Worm (Caenorhabditis elegans) whole organism, L4 larva: Measurements from ENCODE around the gene prk-1.
A peak's percentile ranks its signal among the peaks of the same experiment; 100 is the strongest.

Experiments
- D1046.2 ChIP-seq: fragments of 200-800 bp; sonication (Bioruptor generic); IDR thresholded peaks from 2 replicates; pipeline ENCODE4 v1.3.6; 2022; ENCODE audit warnings: missing genetic modification characterization, missing compliant biosample characterization
- R02D3.7 ChIP-seq: fragments of 150-350 bp; sonication (generic microtip); optimal IDR thresholded peaks from 3 replicates; lab custom pipeline; 2014; ENCODE audit warnings: missing biosample characterization, missing genetic modification characterization
- T20F7.1 ChIP-seq: fragments of 200-800 bp; sonication (Bioruptor generic); optimal IDR thresholded peaks from 2 replicates; lab custom pipeline; 2018; ENCODE audit warnings: mild to moderate bottlenecking, missing genetic modification characterization, missing compliant biosample characterization
- ZK546.5 ChIP-seq, 2 experiments: sonication (generic microtip); optimal IDR thresholded peaks; 2 replicates each; lab custom pipeline; 2017; ENCODE audit warnings: missing biosample characterization in 2 of 2, missing genetic modification characterization in 2 of 2
- aha-1 ChIP-seq: fragments of 150-350 bp; peaks from one replicate; lab custom pipeline; 2014; ENCODE audit warnings: missing biosample characterization, missing genetic modification characterization
- ceh-20 ChIP-seq: fragments of 200-800 bp; sonication (Bioruptor generic); IDR thresholded peaks from 2 replicates; pipeline ENCODE4 v1.3.6; 2022; ENCODE audit warnings: missing genetic modification reagents, missing genetic modification characterization, missing compliant biosample characterization
- daf-8 ChIP-seq: fragments of 200-800 bp; sonication (Bioruptor generic); IDR thresholded peaks from 2 replicates; pipeline ENCODE4 v1.3.6; 2022; ENCODE audit warnings: missing genetic modification characterization, missing compliant biosample characterization
- dmd-6 ChIP-seq: fragments of 200-800 bp; sonication (Bioruptor generic); IDR thresholded peaks from 2 replicates; pipeline ENCODE4 v1.3.6; 2022; ENCODE audit warnings: missing genetic modification reagents, missing genetic modification characterization, missing compliant biosample characterization
- dmd-8 ChIP-seq: fragments of 200-800 bp; sonication (Bioruptor generic); IDR thresholded peaks from 2 replicates; pipeline ENCODE4 v1.3.6; 2022; ENCODE audit warnings: missing genetic modification characterization, missing compliant biosample characterization
- dmd-9 ChIP-seq: fragments of 200-800 bp; sonication (Bioruptor generic); IDR thresholded peaks from 2 replicates; pipeline ENCODE4 v1.3.6; 2022; ENCODE audit warnings: missing genetic modification reagents, missing genetic modification characterization, missing compliant biosample characterization
- dpl-1 ChIP-seq: fragments of 150-350 bp; optimal IDR thresholded peaks from 2 replicates; lab custom pipeline; 2014; ENCODE audit warnings: missing biosample characterization, missing genetic modification reagents, missing genetic modification characterization
- duxl-1 ChIP-seq: sonication (generic microtip); optimal IDR thresholded peaks from 2 replicates; lab custom pipeline; 2016; ENCODE audit warnings: mild to moderate bottlenecking, missing genetic modification characterization, moderate library complexity, missing compliant biosample characterization; ENCODE audit not compliant: poor library complexity
- egl-27 ChIP-seq: sonication (generic microtip); optimal IDR thresholded peaks from 3 replicates; lab custom pipeline; 2017; ENCODE audit warnings: missing biosample characterization, missing genetic modification reagents, missing genetic modification characterization
- lin-39 ChIP-seq: fragments of 150-350 bp; optimal IDR thresholded peaks from 2 replicates; lab custom pipeline; 2014; ENCODE audit warnings: missing biosample characterization, missing genetic modification reagents, missing genetic modification characterization
- madf-9 ChIP-seq: fragments of 200-800 bp; sonication (Bioruptor generic); conservative IDR thresholded peaks from 2 replicates; pipeline ENCODE4 v1.3.6; 2022; ENCODE audit warnings: missing genetic modification reagents, missing genetic modification characterization, missing compliant biosample characterization
- nhr-11 ChIP-seq: fragments of 150-350 bp; optimal IDR thresholded peaks from 2 replicates; lab custom pipeline; 2014; ENCODE audit warnings: missing biosample characterization, missing genetic modification characterization
- nhr-237 ChIP-seq: sonication (generic microtip); optimal IDR thresholded peaks from 2 replicates; lab custom pipeline; 2017; ENCODE audit warnings: missing biosample characterization, missing genetic modification characterization
- nhr-48 ChIP-seq: sonication (generic microtip); optimal IDR thresholded peaks from 2 replicates; lab custom pipeline; 2016; ENCODE audit warnings: mild to moderate bottlenecking, missing genetic modification characterization, missing compliant biosample characterization
- unc-62 ChIP-seq, 3 experiments: fragments of 150-350 bp in 1 of 3; sonication (generic microtip); optimal IDR thresholded peaks in 2 of 3; peaks in 1 of 3; 1 replicate in 1 of 3; 2 replicates in 2 of 3; lab custom pipeline; 2014 to 2017; ENCODE audit warnings: missing biosample characterization in 3 of 3, missing genetic modification characterization in 3 of 3, missing genetic modification reagents in 3 of 3, missing genotype in 1 of 3
- vab-7 ChIP-seq: fragments of 200-800 bp; sonication (Bioruptor generic); IDR thresholded peaks from 2 replicates; pipeline ENCODE4 v1.3.6; 2022; ENCODE audit warnings: missing genetic modification reagents, missing genetic modification characterization, missing compliant biosample characterization
- zfp-2 ChIP-seq: sonication (generic microtip); optimal IDR thresholded peaks from 2 replicates; lab custom pipeline; 2016; ENCODE audit warnings: mild to moderate bottlenecking, missing genetic modification characterization, missing compliant biosample characterization

The prk-1 gene

DNA sequence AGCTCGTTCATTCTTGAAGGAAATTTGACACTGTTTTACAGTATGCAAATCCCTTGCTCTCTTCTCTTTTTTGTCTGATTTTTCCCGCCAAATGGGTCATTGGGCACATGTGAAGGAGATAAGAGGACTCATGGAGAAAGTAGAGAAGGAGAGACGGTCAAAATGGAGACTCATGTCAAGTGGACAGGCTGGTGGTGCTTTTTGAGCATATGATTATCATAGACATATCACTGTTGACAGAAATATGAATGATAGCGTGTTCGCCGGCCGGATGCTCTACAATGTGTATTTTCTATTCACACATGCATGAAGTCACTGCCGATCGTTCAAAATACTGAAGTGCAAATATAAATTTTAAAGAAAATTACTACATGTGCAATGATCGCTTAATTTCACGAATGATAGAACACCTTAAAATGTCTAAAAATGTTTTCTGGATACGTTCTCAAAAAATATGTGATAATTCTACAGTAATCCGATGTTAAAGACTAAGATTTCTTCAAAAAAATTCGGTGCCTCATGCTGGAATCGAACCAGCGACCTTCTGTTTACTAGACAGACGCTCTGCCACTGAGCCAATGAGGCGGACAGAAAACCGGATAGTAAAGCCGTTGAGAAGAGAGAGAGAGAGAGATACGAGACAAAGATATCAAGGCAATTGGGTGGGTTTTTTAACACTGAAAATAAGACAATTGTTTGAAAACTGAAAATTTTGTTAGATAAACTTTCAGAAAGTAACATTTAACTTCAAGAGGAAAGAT is 40.3 kb downstream of the prk-1 start (continued):
- TF ChIP-seq egl-27 (tag; lab: Kevin White, UChicago), result no peak
- TF ChIP-seq lin-39 (tag; lab: Kevin White, UChicago), result no peak
- 0 out of 2 replicates have a peak, but pooled peaks have one; percentile 28 for TF ChIP-seq vab-7 (GFP tag; lab: Robert Waterston, UW)
- no peak for TF ChIP-seq zfp-2
- no peak for TF ChIP-seq ZK546.5 (tag; optimal IDR thresholded peaks at IDR 0.05; lab: Kevin White, UChicago)
- no peak for TF ChIP-seq D1046.2 (GFP tag; lab: Robert Waterston, UW)
- TF ChIP-seq daf-8, result no peak
- no peak; the same call in 1 of the 2 replicates for TF ChIP-seq madf-9 (GFP tag; lab: Robert Waterston, UW)
- TF ChIP-seq dpl-1 (GFP tag; lab: Kevin White, UChicago), result peak; percentile 39
- peak; percentile 52 for TF ChIP-seq duxl-1 (tag; lab: Kevin White, UChicago)
- TF ChIP-seq T20F7.1, result no peak
- TF ChIP-seq dmd-8 (GFP tag; lab: Robert Waterston, UW), result no peak
- no peak for TF ChIP-seq nhr-11 (tag; lab: Kevin White, UChicago)
- TF ChIP-seq dmd-9 (GFP tag; lab: Robert Waterston, UW), result no peak

- no peak for TF ChIP-seq ceh-20
- peak in 1 of 2 experiments; percentile 95 for TF ChIP-seq unc-62 (GFP tag; optimal IDR thresholded peaks at IDR 0.05 in 1 of 2; lab: Kevin White, UChicago)
- TF ChIP-seq unc-62 (tag; optimal IDR thresholded peaks at IDR 0.05; lab: Kevin White, UChicago), result no peak
Measured at ce11 chrIII:7032070-7032469, 42.1 kb downstream of the prk-1 start.

DNA sequence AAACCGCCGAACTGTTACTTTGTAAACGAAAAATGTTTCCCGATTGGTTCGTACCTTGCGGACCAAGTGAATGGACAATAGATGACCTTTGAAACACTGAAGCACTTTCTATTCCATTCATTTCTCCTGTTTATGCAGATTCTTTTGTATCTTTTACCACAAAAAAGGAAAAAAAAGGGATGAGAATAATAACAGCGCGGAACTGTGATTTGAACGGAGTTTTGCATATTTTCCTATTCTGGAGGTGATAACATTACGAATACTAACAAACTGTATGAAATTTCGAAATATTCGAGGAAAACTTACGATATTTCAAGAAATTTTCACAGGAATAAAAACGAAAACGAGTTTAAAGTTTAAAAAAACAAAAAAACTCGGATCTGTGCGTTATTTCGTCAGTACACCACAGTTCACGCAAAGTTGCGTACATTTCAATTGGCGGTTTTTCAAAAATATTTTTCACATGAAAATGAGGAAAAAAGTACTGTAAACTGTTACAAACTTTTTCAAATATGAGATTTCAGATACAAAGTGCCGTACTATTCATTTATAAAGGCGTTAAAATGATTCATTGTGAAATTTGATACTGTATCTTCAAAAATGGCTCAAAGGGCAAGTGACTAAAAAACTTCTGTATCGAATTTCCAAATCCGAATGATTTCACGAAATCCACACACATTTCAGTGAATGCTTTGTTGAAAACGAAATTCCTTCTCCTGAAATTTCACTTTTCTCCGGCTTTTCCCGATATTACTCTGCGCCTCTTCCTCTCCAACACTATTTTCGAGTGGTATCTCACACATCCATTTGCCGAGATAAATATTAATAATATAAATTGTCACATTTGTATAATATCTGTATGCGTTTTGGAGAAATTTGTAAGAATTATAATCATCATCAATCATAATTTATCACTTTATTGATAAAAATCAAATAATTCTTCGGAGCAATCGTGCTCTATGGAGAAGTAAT is 44.6 kb downstream of the prk-1 start:
- TF ChIP-seq unc-62 (GFP tag; optimal IDR thresholded peaks at IDR 0.05 in 1 of 2; lab: Kevin White, UChicago), result peak in 1 of 2 experiments; percentile 57
- TF ChIP-seq unc-62 (tag; optimal IDR thresholded peaks at IDR 0.05; lab: Kevin White, UChicago), result no peak
- no peak for TF ChIP-seq R02D3.7 (tag; lab: Kevin White, UChicago)
- peak; percentile 97 for TF ChIP-seq aha-1

DNA sequence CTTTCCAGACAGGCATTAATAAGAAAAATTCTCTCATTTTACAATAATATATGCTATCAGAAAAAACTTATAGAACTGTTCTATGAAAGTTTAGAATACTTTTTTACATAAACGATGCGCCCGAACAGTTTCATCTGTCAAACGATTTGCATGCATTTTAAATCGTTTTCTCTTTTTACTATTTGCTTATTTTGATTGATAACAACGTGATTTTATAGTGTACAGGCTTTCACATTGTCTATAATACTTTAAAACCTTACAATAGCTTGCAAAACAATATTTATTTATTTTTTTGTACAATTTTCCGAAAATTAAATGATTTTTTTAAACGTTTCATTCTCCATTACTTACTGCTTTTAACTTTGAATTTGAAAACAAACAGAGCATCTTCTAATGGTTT is 55.7 kb downstream of the prk-1 start, which contains the start of gene R01H2.7:
Gene R01H2.7 (minus strand): TSS at position 101 of the 400 bp plus-strand sequence.
- TF ChIP-seq nhr-48 (tag; lab: Kevin White, UChicago) (no peak), madf-9 (GFP tag; lab: Robert Waterston, UW) (no peak), nhr-237 (tag; lab: Kevin White, UChicago) (no peak), dmd-6 (GFP tag; lab: Robert Waterston, UW) (no peak)
- TF ChIP-seq, all 104 proteins: peak for 0
